Fruit fly (Drosophila melanogaster) whole organism, embryonic: Measurements from ENCODE around the gene ph-p.

Experiments
- Ada2b ChIP-seq: fragments of 200-800 bp; sonication (Bioruptor generic); IDR thresholded peaks from 2 replicates; pipeline ENCODE4 v1.3.6; 2022; ENCODE audit warnings: missing biosample characterization, missing genetic modification characterization
- B-H1 ChIP-seq: fragments of 200-800 bp; sonication (Bioruptor generic); IDR thresholded peaks from 3 replicates; pipeline ENCODE4 v1.3.6; 2022; ENCODE audit warnings: missing biosample characterization, missing genetic modification characterization
- CG10543 ChIP-seq: fragments of 200-800 bp; sonication (Bioruptor generic); optimal IDR thresholded peaks from 3 replicates; lab custom pipeline; 2017; ENCODE audit warnings: missing biosample characterization, mild to moderate bottlenecking, missing genetic modification characterization, moderate library complexity
- CG11456 ChIP-seq: fragments of 200-800 bp; sonication (Bioruptor generic); IDR thresholded peaks from 3 replicates; pipeline ENCODE4 v1.3.6; 2022; ENCODE audit warnings: missing biosample characterization, missing genetic modification characterization
- CG12769 ChIP-seq: fragments of 200-800 bp; sonication (Bioruptor generic); optimal IDR thresholded peaks from 2 replicates; lab custom pipeline; 2019; ENCODE audit warnings: missing biosample characterization, mild to moderate bottlenecking, missing genetic modification characterization, moderate library complexity
- CG13296 ChIP-seq: fragments of 200-800 bp; sonication (Bioruptor generic); optimal IDR thresholded peaks from 3 replicates; lab custom pipeline; 2018; ENCODE audit warnings: missing biosample characterization, mild to moderate bottlenecking, missing genetic modification characterization
- CG13424 ChIP-seq: fragments of 200-800 bp; sonication (Bioruptor generic); optimal IDR thresholded peaks from 2 replicates; lab custom pipeline; 2019; ENCODE audit warnings: missing biosample characterization, mild to moderate bottlenecking, missing genetic modification characterization, moderate library complexity
- CG15269 ChIP-seq: fragments of 200-800 bp; sonication (Bioruptor generic); optimal IDR thresholded peaks from 2 replicates; lab custom pipeline; 2018; ENCODE audit warnings: missing biosample characterization, mild to moderate bottlenecking, missing genetic modification characterization, moderate library complexity
- CG15514 ChIP-seq: fragments of 200-800 bp; sonication (Bioruptor generic); optimal IDR thresholded peaks from 3 replicates; lab custom pipeline; 2017; ENCODE audit warnings: missing biosample characterization, missing genetic modification characterization, mild to moderate bottlenecking, moderate library complexity, missing genetic modification reagents
- CG16813 ChIP-seq: fragments of 200-800 bp; sonication (Bioruptor generic); IDR thresholded peaks from 3 replicates; pipeline ENCODE4 v1.3.6; 2022; ENCODE audit warnings: missing biosample characterization, missing genetic modification characterization; ENCODE audit not compliant: partially characterized antibody
- CG18599 ChIP-seq: fragments of 200-800 bp; sonication (Bioruptor generic); optimal IDR thresholded peaks from 3 replicates; lab custom pipeline; 2017; ENCODE audit warnings: missing biosample characterization, missing genetic modification characterization, mild to moderate bottlenecking, moderate library complexity, missing genetic modification reagents
- CG2678 ChIP-seq: fragments of 200-800 bp; sonication (Bioruptor generic); optimal IDR thresholded peaks from 3 replicates; lab custom pipeline; 2019; ENCODE audit warnings: missing biosample characterization, mild to moderate bottlenecking, missing genetic modification characterization, moderate library complexity
- CG32532 ChIP-seq: fragments of 200-800 bp; sonication (Bioruptor generic); IDR thresholded peaks from 2 replicates; pipeline ENCODE4 v1.3.6; 2022; ENCODE audit warnings: missing biosample characterization, missing genetic modification characterization
- CG3281 ChIP-seq: fragments of 200-800 bp; sonication (Bioruptor generic); optimal IDR thresholded peaks from 3 replicates; lab custom pipeline; 2017; ENCODE audit warnings: missing biosample characterization, mild to moderate bottlenecking, missing genetic modification characterization
- CG34376 ChIP-seq: fragments of 200-800 bp; sonication (Bioruptor generic); optimal IDR thresholded peaks from 2 replicates; lab custom pipeline; 2018; ENCODE audit warnings: missing biosample characterization, mild to moderate bottlenecking, missing genetic modification characterization
- CG6813 ChIP-seq: fragments of 200-800 bp; sonication (Bioruptor generic); optimal IDR thresholded peaks from 2 replicates; lab custom pipeline; 2017; ENCODE audit warnings: missing biosample characterization, missing genetic modification characterization, mild to moderate bottlenecking, moderate library complexity, missing genetic modification reagents
- CG7839 ChIP-seq: fragments of 200-800 bp; sonication (Bioruptor generic); optimal IDR thresholded peaks from 3 replicates; lab custom pipeline; 2018; ENCODE audit warnings: missing biosample characterization, mild to moderate bottlenecking, missing genetic modification characterization, moderate library complexity
- CG8290 ChIP-seq, 3 experiments: fragments of 200-800 bp; sonication (Bioruptor generic); optimal IDR thresholded peaks; 2 replicates each; lab custom pipeline; 2016 to 2019; ENCODE audit warnings: missing biosample characterization in 3 of 3, missing genetic modification characterization in 3 of 3, mild to moderate bottlenecking in 2 of 3, moderate library complexity in 1 of 3
- CG9932 ChIP-seq: fragments of 200-800 bp; sonication (Bioruptor generic); IDR thresholded peaks from 2 replicates; pipeline ENCODE4 v1.3.6; 2022; ENCODE audit warnings: missing biosample characterization, missing genetic modification characterization
- Deaf1 ChIP-seq: fragments of 200-800 bp; optimal IDR thresholded peaks from 3 replicates; lab custom pipeline; 2019; ENCODE audit warnings: missing biosample characterization, mild to moderate bottlenecking, missing genetic modification characterization, moderate library complexity
- Fer1 ChIP-seq: fragments of 200-800 bp; sonication (Bioruptor generic); optimal IDR thresholded peaks from 2 replicates; lab custom pipeline; 2017; ENCODE audit warnings: missing biosample characterization, mild to moderate bottlenecking, missing genetic modification characterization
- GATAe ChIP-seq: fragments of 200-800 bp; sonication (Bioruptor generic); conservative IDR thresholded peaks from 2 replicates; pipeline ENCODE4 v1.3.6; 2022; ENCODE audit warnings: missing biosample characterization, missing genetic modification characterization
- HLH54F ChIP-seq: fragments of 200-800 bp; sonication (Bioruptor generic); optimal IDR thresholded peaks from 3 replicates; lab custom pipeline; 2016; ENCODE audit warnings: missing biosample characterization, missing genetic modification characterization
- Hand ChIP-seq: fragments of 200-800 bp; sonication (Bioruptor generic); optimal IDR thresholded peaks from 2 replicates; lab custom pipeline; 2017; ENCODE audit warnings: mild to moderate bottlenecking, missing biosample characterization, missing genetic modification reagents, missing genetic modification characterization
- Hey ChIP-seq: fragments of 200-800 bp; sonication (Bioruptor generic); optimal IDR thresholded peaks from 3 replicates; lab custom pipeline; 2018; ENCODE audit warnings: missing biosample characterization, mild to moderate bottlenecking, missing genetic modification characterization
- HmgZ ChIP-seq: fragments of 200-800 bp; sonication (Bioruptor generic); optimal IDR thresholded peaks from 2 replicates; lab custom pipeline; 2018; ENCODE audit warnings: missing biosample characterization, mild to moderate bottlenecking, missing genetic modification characterization
- Hmr ChIP-seq: fragments of 200-800 bp; sonication (Bioruptor generic); optimal IDR thresholded peaks from 3 replicates; lab custom pipeline; 2017; ENCODE audit warnings: mild to moderate bottlenecking, missing biosample characterization, missing genetic modification reagents, missing genetic modification characterization
- MBD-R2 ChIP-seq: fragments of 200-800 bp; sonication (Bioruptor generic); IDR thresholded peaks from 2 replicates; pipeline ENCODE4 v1.3.6; 2022; ENCODE audit warnings: missing biosample characterization, missing genetic modification characterization
- Mad ChIP-seq: fragments of 200-800 bp; sonication (Bioruptor generic); optimal IDR thresholded peaks from 2 replicates; lab custom pipeline; 2016; ENCODE audit warnings: missing biosample characterization, missing genetic modification characterization
- Med ChIP-seq: fragments of 200-800 bp; sonication (Bioruptor generic); peaks from one replicate; lab custom pipeline; 2016; ENCODE audit warnings: missing biosample characterization, missing genetic modification characterization, mild to moderate bottlenecking, inconsistent platforms, moderate library complexity
- Rfx ChIP-seq: fragments of 200-800 bp; sonication (Bioruptor generic); IDR thresholded peaks from 2 replicates; pipeline ENCODE4 v1.3.6; 2022; ENCODE audit warnings: missing biosample characterization, missing genetic modification characterization
- az2 ChIP-seq: fragments of 200-800 bp; sonication (Bioruptor generic); optimal IDR thresholded peaks from 3 replicates; lab custom pipeline; 2016; ENCODE audit warnings: missing biosample characterization, missing genetic modification characterization
- bcd ChIP-seq: fragments of 200-800 bp; sonication (Bioruptor generic); optimal IDR thresholded peaks from 2 replicates; lab custom pipeline; 2017; ENCODE audit warnings: missing biosample characterization, mild to moderate bottlenecking, missing genetic modification characterization
- ci ChIP-seq: fragments of 200-800 bp; sonication (Bioruptor generic); IDR thresholded peaks from 3 replicates; pipeline ENCODE4 v1.3.6; 2022; ENCODE audit warnings: missing biosample characterization, missing genetic modification characterization
- cwo ChIP-seq: fragments of 200-800 bp; sonication (Bioruptor generic); optimal IDR thresholded peaks from 3 replicates; lab custom pipeline; 2017; ENCODE audit warnings: missing biosample characterization, missing genetic modification characterization, mild to moderate bottlenecking, moderate library complexity, missing genetic modification reagents
- exex ChIP-seq: fragments of 200-800 bp; sonication (Bioruptor generic); optimal IDR thresholded peaks from 4 replicates; lab custom pipeline; 2018; ENCODE audit warnings: missing biosample characterization, mild to moderate bottlenecking, missing genetic modification characterization, moderate library complexity
- grn ChIP-seq: fragments of 200-800 bp; sonication (Bioruptor generic); optimal IDR thresholded peaks from 3 replicates; lab custom pipeline; 2017; ENCODE audit warnings: missing biosample characterization, missing genetic modification characterization
- mirr ChIP-seq: fragments of 200-800 bp; sonication (Bioruptor generic); optimal IDR thresholded peaks from 3 replicates; lab custom pipeline; 2018; ENCODE audit warnings: missing biosample characterization, mild to moderate bottlenecking, missing genetic modification characterization
- nerfin-2 ChIP-seq: fragments of 200-800 bp; sonication (Bioruptor generic); IDR thresholded peaks from 2 replicates; pipeline ENCODE4 v1.3.6; 2022; ENCODE audit warnings: missing biosample characterization, missing genetic modification characterization; ENCODE audit not compliant: partially characterized antibody
- nom ChIP-seq: fragments of 200-800 bp; sonication (Bioruptor generic); optimal IDR thresholded peaks from 2 replicates; lab custom pipeline; 2017; ENCODE audit warnings: missing biosample characterization, missing genetic modification characterization, mild to moderate bottlenecking, moderate library complexity, missing genetic modification reagents
- pan ChIP-seq, 4 experiments: fragments of >200 bp in 3 of 4; fragments of 200-800 bp in 1 of 4; sonication (Bioruptor generic) in 1 of 4; optimal IDR thresholded peaks in 3 of 4; IDR thresholded peaks in 1 of 4; 2 replicates each; pipeline versions ENCODE4 v1.3.6 to Lab custom; 2017 to 2022; ENCODE audit warnings: missing biosample characterization in 2 of 4, missing genetic modification characterization in 2 of 4, mixed read lengths in 1 of 4
- prd ChIP-seq, 3 experiments: fragments of >200 bp in 2 of 3; fragments of 200-800 bp in 1 of 3; sonication (Bioruptor generic) in 1 of 3; optimal IDR thresholded peaks in 2 of 3; IDR thresholded peaks in 1 of 3; 2 replicates in 2 of 3; 3 replicates in 1 of 3; pipeline versions ENCODE4 v1.3.6 to Lab custom; 2017 to 2022; ENCODE audit warnings: missing biosample characterization in 1 of 3, missing genetic modification characterization in 1 of 3
- row ChIP-seq: fragments of 200-800 bp; sonication (Bioruptor generic); IDR thresholded peaks from 3 replicates; pipeline ENCODE4 v1.3.6; 2022; ENCODE audit warnings: missing biosample characterization, missing genetic modification characterization
- sd ChIP-seq: fragments of 200-800 bp; sonication (Bioruptor generic); optimal IDR thresholded peaks from 3 replicates; lab custom pipeline; 2018; ENCODE audit warnings: missing biosample characterization, mild to moderate bottlenecking, missing genetic modification characterization, moderate library complexity
- slbo ChIP-seq: fragments of 200-800 bp; sonication (Bioruptor generic); IDR thresholded peaks from 2 replicates; pipeline ENCODE4 v1.3.6; 2022; ENCODE audit warnings: missing biosample characterization, missing genetic modification characterization
- tin ChIP-seq: fragments of 200-800 bp; sonication (Bioruptor generic); optimal IDR thresholded peaks from 3 replicates; lab custom pipeline; 2016; ENCODE audit warnings: missing biosample characterization, missing genetic modification characterization
- zf30C ChIP-seq: fragments of 200-800 bp; sonication (Bioruptor generic); optimal IDR thresholded peaks from 3 replicates; lab custom pipeline; 2018; ENCODE audit warnings: missing biosample characterization, mild to moderate bottlenecking, missing genetic modification characterization

Gene ph-p

DNA sequence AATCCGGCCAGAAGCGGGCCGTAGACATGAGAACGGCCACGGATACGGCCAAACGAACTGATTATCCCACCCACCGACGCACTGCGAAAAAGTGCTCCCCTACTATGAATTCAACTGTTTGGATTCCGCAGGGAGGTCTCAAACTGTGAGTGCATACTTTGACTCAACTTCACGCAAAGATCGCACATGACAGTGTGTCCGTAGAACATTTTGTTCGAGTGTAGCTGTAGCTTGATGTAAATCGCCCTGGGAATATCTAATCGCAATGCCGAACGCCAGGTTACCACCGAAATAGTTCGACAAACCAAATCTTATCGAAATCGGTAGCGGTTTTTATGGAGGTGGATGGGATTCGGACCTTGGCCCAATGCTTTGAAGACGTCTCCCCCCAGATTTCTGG lies 22.8 kb upstream of the ph-p start:
- TF ChIP-seq CG16813: no peak
- TF ChIP-seq CG12769 (tag; lab: Kevin White, UChicago): peak; percentile 66
- peak; percentile 30 for TF ChIP-seq CG15514 (GFP tag; lab: Kevin White, UChicago)
- peak; percentile 78 for TF ChIP-seq row (GFP tag; lab: Robert Waterston, UW)
- no peak for TF ChIP-seq bcd (GFP tag; lab: Kevin White, UChicago)
- no peak for TF ChIP-seq az2 (GFP tag; lab: Kevin White, UChicago)
- TF ChIP-seq CG6813 (GFP tag; lab: Kevin White, UChicago): peak; percentile 9
- TF ChIP-seq CG18599 (GFP tag; lab: Kevin White, UChicago): peak; percentile 72
- TF ChIP-seq B-H1: no peak
- TF ChIP-seq nerfin-2 (GFP tag; lab: Robert Waterston, UW): no peak
- peak; percentile 37; the same call in 1 of the 2 replicates for TF ChIP-seq CG9932
- peak; percentile 39 for TF ChIP-seq CG2678 (tag; lab: Kevin White, UChicago)
- peak; percentile 63 for TF ChIP-seq CG34376 (GFP tag; lab: Kevin White, UChicago)
- no peak for TF ChIP-seq CG11456 (GFP tag; lab: Robert Waterston, UW)
- TF ChIP-seq cwo (GFP tag; lab: Kevin White, UChicago): peak; percentile 55
- TF ChIP-seq pan (optimal IDR thresholded peaks at IDR 0.05; lab: Kevin White, UChicago): no peak
- TF ChIP-seq pan (GFP tag; optimal IDR thresholded peaks at IDR 0.05 in 1 of 2, IDR thresholded peaks at IDR 0.05 in 1 of 2): peak in 1 of 2 experiments; percentile 31
- TF ChIP-seq exex (tag; lab: Kevin White, UChicago): peak; percentile 70
- peak; percentile 16 for TF ChIP-seq CG3281 (GFP tag; lab: Kevin White, UChicago)
- TF ChIP-seq Hand (GFP tag; lab: Kevin White, UChicago): peak; percentile 30
- TF ChIP-seq HmgZ (tag; lab: Kevin White, UChicago): peak; percentile 66
- peak; percentile 44 for TF ChIP-seq Hmr (GFP tag; lab: Kevin White, UChicago)
- peak; percentile 82 for TF ChIP-seq Hey (tag; lab: Kevin White, UChicago)
- TF ChIP-seq Med (GFP tag; lab: Kevin White, UChicago): peak; percentile 72
- TF ChIP-seq nom (GFP tag; lab: Kevin White, UChicago): no peak
- peak; percentile 85 for TF ChIP-seq grn (GFP tag; lab: Kevin White, UChicago)
- TF ChIP-seq CG13296 (GFP tag; lab: Kevin White, UChicago): peak; percentile 15
- no peak for TF ChIP-seq MBD-R2 (GFP tag; lab: Robert Waterston, UW)
- TF ChIP-seq GATAe (GFP tag; lab: Robert Waterston, UW): peak; percentile 82
- peak; percentile 20 for TF ChIP-seq CG13424 (tag; lab: Kevin White, UChicago)
- TF ChIP-seq ci: 0 out of 3 replicates have a peak, but pooled peaks have one; percentile 19
- TF ChIP-seq prd (optimal IDR thresholded peaks at IDR 0.05; lab: Kevin White, UChicago): no peak
- 0 out of 3 replicates have a peak, but pooled peaks have one; percentile 7 for TF ChIP-seq prd (GFP tag; IDR thresholded peaks at IDR 0.05; lab: Robert Waterston, UW)
- TF ChIP-seq CG10543 (GFP tag; lab: Kevin White, UChicago): peak; percentile 48
- peak; percentile 46 for TF ChIP-seq CG15269 (tag; lab: Kevin White, UChicago)
- no peak for TF ChIP-seq HLH54F (GFP tag; lab: Kevin White, UChicago)
- peak; percentile 68 for TF ChIP-seq mirr
- TF ChIP-seq Fer1 (GFP tag; lab: Kevin White, UChicago): peak; percentile 52
- peak; percentile 18 for TF ChIP-seq CG7839
- peak; percentile 68 for TF ChIP-seq Rfx (GFP tag; lab: Robert Waterston, UW)
- peak; percentile 58 for TF ChIP-seq Deaf1
- no peak for TF ChIP-seq tin (GFP tag; lab: Kevin White, UChicago)
- no peak for TF ChIP-seq Mad
- TF ChIP-seq CG8290 (GFP tag; optimal IDR thresholded peaks at IDR 0.05; lab: Kevin White, UChicago): no peak
- peak in 1 of 2 experiments; percentile 71 for TF ChIP-seq CG8290 (tag; optimal IDR thresholded peaks at IDR 0.05; lab: Kevin White, UChicago)
- peak; percentile 37 for TF ChIP-seq sd (tag; lab: Kevin White, UChicago)
- TF ChIP-seq zf30C: peak; percentile 71
- 0 out of 2 replicates have a peak, but pooled peaks have one; percentile 10 for TF ChIP-seq Ada2b
- TF ChIP-seq slbo (GFP tag; lab: Robert Waterston, UW): peak; percentile 52; the same call in 1 of the 2 replicates
- TF ChIP-seq CG32532 (GFP tag; lab: Robert Waterston, UW): peak; percentile 37; the same call in 1 of the 2 replicates
